Fruit fly (Drosophila melanogaster): ENCODE measurements around the gene gudu.

DNA sequence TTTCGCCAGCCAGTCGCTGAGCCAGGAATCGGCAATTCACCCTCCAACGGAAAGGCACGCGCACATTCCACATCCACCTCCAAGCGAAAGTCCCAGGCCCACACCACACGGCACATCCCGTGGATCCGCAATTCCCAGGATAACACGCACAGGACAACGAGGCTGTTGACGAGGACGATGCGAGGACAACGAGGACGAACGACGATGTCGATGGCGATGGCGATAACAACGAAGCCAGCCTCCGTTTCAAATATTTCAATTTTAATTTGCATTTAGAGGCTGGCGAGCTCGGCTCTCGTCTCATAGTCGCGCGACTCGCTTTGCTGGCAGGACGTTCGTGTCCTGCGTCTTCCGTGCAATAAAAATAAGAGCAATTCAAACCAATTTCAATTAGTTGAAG lies 25.2 kb upstream of the gudu start, which contains the start of gene Wnt10:
- no peak for TF ChIP-seq Myc (optimal IDR thresholded peaks at IDR 0.05)
- TF ChIP-seq psq (optimal IDR thresholded peaks at IDR 0.05) = no peak
- no peak for TF ChIP-seq ttk (optimal IDR thresholded peaks at IDR 0.05)

All from Kc167 (cell line).